Fruit fly (Drosophila melanogaster) whole organism, prepupa: ENCODE results near the gene gry.

ENCODE experiments used
- Blimp-1 ChIP-seq: fragments of 200-800 bp; sonication (Bioruptor generic); optimal IDR thresholded peaks from 3 replicates; lab custom pipeline; 2017; ENCODE audit warnings: missing biosample characterization, missing genetic modification characterization, mild to moderate bottlenecking, moderate library complexity, missing genetic modification reagents
- CG10631 ChIP-seq: fragments of 200-800 bp; sonication (Bioruptor generic); optimal IDR thresholded peaks from 2 replicates; lab custom pipeline; 2016; ENCODE audit warnings: missing biosample characterization, missing genetic modification characterization
- CG10669 ChIP-seq: fragments of 200-800 bp; sonication (Bioruptor generic); optimal IDR thresholded peaks from 3 replicates; lab custom pipeline; 2018; ENCODE audit warnings: missing biosample characterization, mild to moderate bottlenecking, missing genetic modification characterization, moderate library complexity
- CG11762 ChIP-seq: fragments of 200-800 bp; sonication (Bioruptor generic); optimal IDR thresholded peaks from 3 replicates; lab custom pipeline; 2016; ENCODE audit warnings: missing biosample characterization, missing genetic modification characterization; ENCODE audit not compliant: insufficient read depth
- CG11902 ChIP-seq: fragments of 200-800 bp; sonication (Bioruptor generic); optimal IDR thresholded peaks from 3 replicates; lab custom pipeline; 2016; ENCODE audit warnings: missing biosample characterization, missing genetic modification characterization
- CG16779 ChIP-seq: fragments of 200-800 bp; sonication (Bioruptor generic); optimal IDR thresholded peaks from 3 replicates; lab custom pipeline; 2017; ENCODE audit warnings: missing biosample characterization, mild to moderate bottlenecking, missing genetic modification characterization
- CG3032 ChIP-seq: fragments of 200-800 bp; optimal IDR thresholded peaks from 2 replicates; lab custom pipeline; 2019; ENCODE audit warnings: missing biosample characterization, mild to moderate bottlenecking, missing genetic modification characterization, moderate library complexity
- CG31627 ChIP-seq: fragments of 200-800 bp; sonication (Bioruptor generic); optimal IDR thresholded peaks from 3 replicates; lab custom pipeline; 2016; ENCODE audit warnings: missing biosample characterization, missing genetic modification characterization
- CG32006 ChIP-seq: fragments of 200-800 bp; sonication (Bioruptor generic); optimal IDR thresholded peaks from 3 replicates; lab custom pipeline; 2017; ENCODE audit warnings: missing biosample characterization, mild to moderate bottlenecking, missing genetic modification characterization
- CG34406 ChIP-seq: fragments of 200-800 bp; sonication (Bioruptor generic); optimal IDR thresholded peaks from 3 replicates; lab custom pipeline; 2016; ENCODE audit warnings: missing biosample characterization, missing genetic modification characterization
- CG4318 ChIP-seq: fragments of 200-800 bp; sonication (Bioruptor generic); optimal IDR thresholded peaks from 3 replicates; lab custom pipeline; 2017; ENCODE audit warnings: missing biosample characterization, mild to moderate bottlenecking, missing genetic modification characterization
- CG6163 ChIP-seq: fragments of 200-800 bp; sonication (Bioruptor generic); IDR thresholded peaks from 3 replicates; pipeline ENCODE4 v1.3.6; 2022; ENCODE audit warnings: missing biosample characterization, missing genetic modification characterization
- CG6792 ChIP-seq: fragments of 200-800 bp; sonication (Bioruptor generic); optimal IDR thresholded peaks from 3 replicates; lab custom pipeline; 2016; ENCODE audit warnings: missing biosample characterization, missing genetic modification characterization
- CG6808 ChIP-seq: fragments of 200-800 bp; sonication (Bioruptor generic); optimal IDR thresholded peaks from 3 replicates; lab custom pipeline; 2017; ENCODE audit warnings: missing biosample characterization, missing genetic modification characterization, mild to moderate bottlenecking, moderate library complexity, missing genetic modification reagents
- CG6854 ChIP-seq: fragments of 200-800 bp; sonication (Bioruptor generic); optimal IDR thresholded peaks from 2 replicates; lab custom pipeline; 2017; ENCODE audit warnings: missing biosample characterization, mild to moderate bottlenecking, missing genetic modification characterization
- CG7368 ChIP-seq: fragments of 200-800 bp; sonication (Bioruptor generic); optimal IDR thresholded peaks from 3 replicates; lab custom pipeline; 2016; ENCODE audit warnings: missing biosample characterization, missing genetic modification characterization
- CG8119 ChIP-seq: fragments of 200-800 bp; sonication (Bioruptor generic); IDR thresholded peaks from 3 replicates; pipeline ENCODE4 v1.3.6; 2022; ENCODE audit warnings: missing biosample characterization, missing genetic modification characterization
- CG8632 ChIP-seq: fragments of 200-800 bp; sonication (Bioruptor generic); optimal IDR thresholded peaks from 3 replicates; lab custom pipeline; 2016; ENCODE audit warnings: missing biosample characterization, missing genetic modification characterization
- Eip75B ChIP-seq: fragments of 200-800 bp; sonication (Bioruptor generic); optimal IDR thresholded peaks from 3 replicates; lab custom pipeline; 2016; ENCODE audit warnings: missing biosample characterization, missing genetic modification characterization
- Eip78C ChIP-seq: fragments of 200-800 bp; sonication (Bioruptor generic); peaks from one replicate; lab custom pipeline; 2016; ENCODE audit warnings: missing biosample characterization, missing genetic modification characterization
- Eip93F ChIP-seq: fragments of 200-800 bp; sonication (Bioruptor generic); optimal IDR thresholded peaks from 2 replicates; lab custom pipeline; 2016; ENCODE audit warnings: missing biosample characterization, mild to moderate bottlenecking, missing genetic modification characterization
- Ets21C ChIP-seq: fragments of 200-800 bp; sonication (Bioruptor generic); optimal IDR thresholded peaks from 3 replicates; lab custom pipeline; 2016; ENCODE audit warnings: missing biosample characterization, missing genetic modification characterization
- Gug ChIP-seq: fragments of 200-800 bp; sonication (Bioruptor generic); IDR thresholded peaks from 2 replicates; pipeline ENCODE4 v1.3.6; 2022; ENCODE audit warnings: missing biosample characterization, missing genetic modification characterization
- Hr38 ChIP-seq: sonication (Bioruptor generic); optimal IDR thresholded peaks from 2 replicates; lab custom pipeline; 2016; ENCODE audit warnings: missing biosample characterization, missing genetic modification characterization
- Hr4 ChIP-seq: fragments of 200-800 bp; sonication (Bioruptor generic); optimal IDR thresholded peaks from 3 replicates; lab custom pipeline; 2016; ENCODE audit warnings: missing biosample characterization, missing genetic modification characterization
- Lpt ChIP-seq: fragments of 200-800 bp; sonication (Bioruptor generic); optimal IDR thresholded peaks from 3 replicates; lab custom pipeline; 2016; ENCODE audit warnings: missing biosample characterization, missing genetic modification characterization
- Met ChIP-seq: fragments of 200-800 bp; sonication (Bioruptor generic); optimal IDR thresholded peaks from 3 replicates; lab custom pipeline; 2016; ENCODE audit warnings: missing biosample characterization, missing genetic modification characterization
- Sox14 ChIP-seq: fragments of 200-800 bp; sonication (Bioruptor generic); optimal IDR thresholded peaks from 3 replicates; lab custom pipeline; 2016; ENCODE audit warnings: missing biosample characterization, missing genetic modification characterization
- Sox15 ChIP-seq: fragments of 200-800 bp; sonication (Bioruptor generic); optimal IDR thresholded peaks from 3 replicates; lab custom pipeline; 2016; ENCODE audit warnings: missing biosample characterization, missing genetic modification characterization
- achi ChIP-seq: fragments of 200-800 bp; sonication (Bioruptor generic); optimal IDR thresholded peaks from 3 replicates; lab custom pipeline; 2016; ENCODE audit warnings: missing biosample characterization, missing genetic modification characterization
- acj6 ChIP-seq: fragments of 200-800 bp; sonication (Bioruptor generic); optimal IDR thresholded peaks from 3 replicates; lab custom pipeline; 2016; ENCODE audit warnings: missing biosample characterization, missing genetic modification characterization
- dac ChIP-seq: fragments of 200-800 bp; sonication (Bioruptor generic); optimal IDR thresholded peaks from 2 replicates; lab custom pipeline; 2017; ENCODE audit warnings: missing biosample characterization, mild to moderate bottlenecking, missing genetic modification characterization
- dsx ChIP-seq: fragments of 200-800 bp; optimal IDR thresholded peaks from 3 replicates; lab custom pipeline; 2019; ENCODE audit warnings: missing biosample characterization, mild to moderate bottlenecking, missing genetic modification characterization, moderate library complexity; ENCODE audit not compliant: poor library complexity, severe bottlenecking
- eg ChIP-seq: fragments of 200-800 bp; sonication (Bioruptor generic); IDR thresholded peaks from 3 replicates; pipeline ENCODE4 v1.3.6; 2022; ENCODE audit warnings: missing biosample characterization, missing genetic modification characterization
- esn ChIP-seq: fragments of 200-800 bp; sonication (Bioruptor generic); optimal IDR thresholded peaks from 2 replicates; lab custom pipeline; 2016; ENCODE audit warnings: missing biosample characterization, mild to moderate bottlenecking, missing genetic modification characterization, moderate library complexity
- fd85E ChIP-seq: fragments of 200-800 bp; sonication (Bioruptor generic); optimal IDR thresholded peaks from 3 replicates; lab custom pipeline; 2016; ENCODE audit warnings: missing biosample characterization, missing genetic modification characterization
- lz ChIP-seq: fragments of 200-800 bp; sonication (Bioruptor generic); optimal IDR thresholded peaks from 3 replicates; lab custom pipeline; 2016; ENCODE audit warnings: missing biosample characterization, missing genetic modification characterization
- net ChIP-seq: fragments of 200-800 bp; sonication (Bioruptor generic); optimal IDR thresholded peaks from 3 replicates; lab custom pipeline; 2016; ENCODE audit warnings: missing biosample characterization, missing genetic modification characterization
- pdm3 ChIP-seq: fragments of 200-800 bp; sonication (Bioruptor generic); optimal IDR thresholded peaks from 3 replicates; lab custom pipeline; 2016; ENCODE audit warnings: missing biosample characterization, missing genetic modification characterization
- salr ChIP-seq, 2 experiments: fragments of 200-800 bp; sonication (Bioruptor generic); optimal IDR thresholded peaks; 3 replicates each; lab custom pipeline; 2016 to 2018; ENCODE audit warnings: missing biosample characterization in 2 of 2, missing genetic modification characterization in 2 of 2, mild to moderate bottlenecking in 1 of 2
- ss ChIP-seq, 2 experiments: fragments of 200-800 bp; sonication (Bioruptor generic); optimal IDR thresholded peaks; 2 replicates in 1 of 2; 3 replicates in 1 of 2; lab custom pipeline; 2017 to 2018; ENCODE audit warnings: mild to moderate bottlenecking in 2 of 2, missing biosample characterization in 2 of 2, missing genetic modification characterization in 2 of 2, moderate library complexity in 1 of 2
- svp ChIP-seq: fragments of 200-800 bp; sonication (Bioruptor generic); peaks from one replicate; lab custom pipeline; 2016; ENCODE audit warnings: missing biosample characterization, missing genetic modification characterization
- topi ChIP-seq: fragments of 200-800 bp; sonication (Bioruptor generic); optimal IDR thresholded peaks from 3 replicates; lab custom pipeline; 2016; ENCODE audit warnings: missing biosample characterization, missing genetic modification characterization
- vri ChIP-seq: fragments of 200-800 bp; sonication (Bioruptor generic); optimal IDR thresholded peaks from 3 replicates; lab custom pipeline; 2016; ENCODE audit warnings: missing biosample characterization, mild to moderate bottlenecking, missing genetic modification characterization

gry gene

dm6 chr3L:3239785-3240596 lies 41.1 kb downstream of the gry start (continued):
- 0 out of 3 replicates have a peak, but pooled peaks have one; percentile 21 for TF ChIP-seq eg (GFP tag; lab: Robert Waterston, UW)
- TF ChIP-seq Eip78C (GFP tag; lab: Kevin White, UChicago) = peak; percentile 94
- peak; percentile 53 for TF ChIP-seq achi (GFP tag; lab: Kevin White, UChicago)
- peak; percentile 93 for TF ChIP-seq svp
- peak; percentile 33; the same call in 2 of the 3 replicates for TF ChIP-seq CG8119
- peak; percentile 74 for TF ChIP-seq Sox14 (GFP tag; lab: Kevin White, UChicago)
- peak; percentile 73 for TF ChIP-seq CG31627
- peak; percentile 6 to 85 for TF ChIP-seq salr (GFP tag; optimal IDR thresholded peaks at IDR 0.05; lab: Kevin White, UChicago)
- peak; percentile 86 for TF ChIP-seq CG6163 (GFP tag; lab: Robert Waterston, UW)
- no peak for TF ChIP-seq topi
- no peak for TF ChIP-seq CG3032
- TF ChIP-seq Ets21C (GFP tag; lab: Kevin White, UChicago) = peak; percentile 32
- peak; percentile 59 for TF ChIP-seq CG6792 (GFP tag; lab: Kevin White, UChicago)
- TF ChIP-seq dac (GFP tag; lab: Kevin White, UChicago) = no peak
- no peak for TF ChIP-seq CG10669 (GFP tag; lab: Kevin White, UChicago)
- TF ChIP-seq dsx = peak; percentile 77
- TF ChIP-seq Gug (GFP tag; lab: Robert Waterston, UW) = no peak
- no peak for TF ChIP-seq CG4318 (GFP tag; lab: Kevin White, UChicago)
- peak; percentile 22 for TF ChIP-seq CG16779 (tag; lab: Kevin White, UChicago)
- no peak for TF ChIP-seq Hr38 (GFP tag; lab: Kevin White, UChicago)
- peak; percentile 5 for TF ChIP-seq CG32006 (GFP tag; lab: Kevin White, UChicago)
- peak in 1 of 2 experiments; percentile 10 for TF ChIP-seq ss (GFP tag; optimal IDR thresholded peaks at IDR 0.05; lab: Kevin White, UChicago)
- TF ChIP-seq Blimp-1 (GFP tag; lab: Kevin White, UChicago) = no peak
- TF ChIP-seq CG11902 (GFP tag; lab: Kevin White, UChicago) = no peak

- peak; percentile 99 for TF ChIP-seq ss (GFP tag; optimal IDR thresholded peaks at IDR 0.05; lab: Kevin White, UChicago)
- TF ChIP-seq CG16779 (tag; lab: Kevin White, UChicago) = peak; percentile 94
- TF ChIP-seq CG3032 = peak; percentile 99
- peak; percentile 98 for TF ChIP-seq CG34406 (GFP tag; lab: Kevin White, UChicago)
- peak; percentile 93 for TF ChIP-seq Sox15 (GFP tag; lab: Kevin White, UChicago)
- peak; percentile 98 for TF ChIP-seq CG8632 (GFP tag; lab: Kevin White, UChicago)
- TF ChIP-seq Eip93F (GFP tag; lab: Kevin White, UChicago) = peak; percentile 57
- peak; percentile 76 for TF ChIP-seq Ets21C (GFP tag; lab: Kevin White, UChicago)
- TF ChIP-seq CG11762 (GFP tag; lab: Kevin White, UChicago) = peak; percentile 92
- peak; percentile 89 for TF ChIP-seq Met (GFP tag; lab: Kevin White, UChicago)
- peak; percentile 91 for TF ChIP-seq CG7368 (GFP tag; lab: Kevin White, UChicago)
- peak; percentile 64 for TF ChIP-seq Lpt (GFP tag; lab: Kevin White, UChicago)
- TF ChIP-seq CG10669 (GFP tag; lab: Kevin White, UChicago) = peak; percentile 98
- TF ChIP-seq CG6808 (GFP tag; lab: Kevin White, UChicago) = peak; percentile 98
- TF ChIP-seq net (GFP tag; lab: Kevin White, UChicago) = peak; percentile 88
- TF ChIP-seq CG4318 (GFP tag; lab: Kevin White, UChicago) = peak; percentile 85
- TF ChIP-seq CG10631 (GFP tag; lab: Kevin White, UChicago) = peak; percentile 95
- peak; percentile 96 for TF ChIP-seq CG6854 (GFP tag; lab: Kevin White, UChicago)
- TF ChIP-seq Blimp-1 (GFP tag; lab: Kevin White, UChicago) = peak; percentile 82
- TF ChIP-seq CG32006 (GFP tag; lab: Kevin White, UChicago) = peak; percentile 95
- TF ChIP-seq Hr4 = peak; percentile 83
- TF ChIP-seq fd85E (GFP tag; lab: Kevin White, UChicago) = peak; percentile 77
- peak; percentile 90 for TF ChIP-seq CG31627
- peak; percentile 92 for TF ChIP-seq esn
- peak; percentile 94 for TF ChIP-seq CG6792 (GFP tag; lab: Kevin White, UChicago)
- peak; percentile 50 for TF ChIP-seq dac (GFP tag; lab: Kevin White, UChicago)
- TF ChIP-seq topi = peak; percentile 92
- peak; percentile 92 for TF ChIP-seq CG8119
- TF ChIP-seq vri = peak; percentile 84
- peak; percentile 98 for TF ChIP-seq svp
- TF ChIP-seq lz (GFP tag; lab: Kevin White, UChicago) = peak; percentile 86
- peak; percentile 86 for TF ChIP-seq Eip75B (GFP tag; lab: Kevin White, UChicago)
- peak; percentile 94 for TF ChIP-seq acj6 (GFP tag; lab: Kevin White, UChicago)
- TF ChIP-seq pdm3 = peak; percentile 88
- peak; percentile 65 to 93 for TF ChIP-seq salr (GFP tag; optimal IDR thresholded peaks at IDR 0.05; lab: Kevin White, UChicago)
- peak; percentile 91 for TF ChIP-seq Sox14 (GFP tag; lab: Kevin White, UChicago)
Measured at dm6 chr3L:3240597-3241367, 41.9 kb downstream of the gry start.
